Worm (Caenorhabditis elegans) whole organism, L3 larva: ENCODE measurements around the gene F58B3.4.

Experiments used
- eor-1 ChIP-seq, 2 experiments: fragments of 150-350 bp; optimal IDR thresholded peaks; 2 replicates each; lab custom pipeline; 2014 to 2018; ENCODE audit warnings: missing biosample characterization in 2 of 2, missing genetic modification characterization in 2 of 2
- nfya-1 ChIP-seq: sonication (generic microtip); optimal IDR thresholded peaks from 2 replicates; lab custom pipeline; 2017; ENCODE audit warnings: missing genetic modification characterization, mild to moderate bottlenecking, missing compliant biosample characterization, antibody characterized with exemption, moderate library complexity; ENCODE audit not compliant: insufficient read depth
- nhr-76 ChIP-seq: fragments of 150-350 bp; sonication (generic microtip); optimal IDR thresholded peaks from 5 replicates; lab custom pipeline; 2014; ENCODE audit warnings: missing biosample characterization, missing genetic modification characterization
- skn-1 ChIP-seq: fragments of 150-350 bp; optimal IDR thresholded peaks from 2 replicates; lab custom pipeline; 2014; ENCODE audit warnings: missing biosample characterization, missing genetic modification characterization
- tbx-2 ChIP-seq: sonication (generic microtip); optimal IDR thresholded peaks from 2 replicates; lab custom pipeline; 2016; ENCODE audit warnings: mild to moderate bottlenecking, missing genetic modification characterization, missing compliant biosample characterization
- ztf-4 ChIP-seq: fragments of 150-350 bp; optimal IDR thresholded peaks from 2 replicates; lab custom pipeline; 2014; ENCODE audit warnings: missing biosample characterization, missing genetic modification characterization

ce11 chrIV:11668001-11668400 is 36.4 kb upstream of the F58B3.4 start, which contains the start of gene atg-4.2:
- TF ChIP-seq ztf-4 (tag; lab: Kevin White, UChicago) (no peak), eor-1 (tag; optimal IDR thresholded peaks at IDR 0.05; lab: Kevin White, UChicago) (no peak), nfya-1 (tag; lab: Kevin White, UChicago) (no peak), skn-1 (tag; lab: Kevin White, UChicago) (no peak), nhr-76 (tag; lab: Kevin White, UChicago) (no peak), tbx-2 (no peak)
